Fruit fly (Drosophila melanogaster) S2 (cell line): ENCODE measurements around the gene SMC6.

Experiments
- CG8478 ChIP-seq: fragments of >200 bp; optimal IDR thresholded peaks from 2 replicates; lab custom pipeline; 2018
- CTCF ChIP-seq, 2 experiments: fragments of >200 bp; optimal IDR thresholded peaks; 2 replicates each; lab custom pipeline; 2018

DNA sequence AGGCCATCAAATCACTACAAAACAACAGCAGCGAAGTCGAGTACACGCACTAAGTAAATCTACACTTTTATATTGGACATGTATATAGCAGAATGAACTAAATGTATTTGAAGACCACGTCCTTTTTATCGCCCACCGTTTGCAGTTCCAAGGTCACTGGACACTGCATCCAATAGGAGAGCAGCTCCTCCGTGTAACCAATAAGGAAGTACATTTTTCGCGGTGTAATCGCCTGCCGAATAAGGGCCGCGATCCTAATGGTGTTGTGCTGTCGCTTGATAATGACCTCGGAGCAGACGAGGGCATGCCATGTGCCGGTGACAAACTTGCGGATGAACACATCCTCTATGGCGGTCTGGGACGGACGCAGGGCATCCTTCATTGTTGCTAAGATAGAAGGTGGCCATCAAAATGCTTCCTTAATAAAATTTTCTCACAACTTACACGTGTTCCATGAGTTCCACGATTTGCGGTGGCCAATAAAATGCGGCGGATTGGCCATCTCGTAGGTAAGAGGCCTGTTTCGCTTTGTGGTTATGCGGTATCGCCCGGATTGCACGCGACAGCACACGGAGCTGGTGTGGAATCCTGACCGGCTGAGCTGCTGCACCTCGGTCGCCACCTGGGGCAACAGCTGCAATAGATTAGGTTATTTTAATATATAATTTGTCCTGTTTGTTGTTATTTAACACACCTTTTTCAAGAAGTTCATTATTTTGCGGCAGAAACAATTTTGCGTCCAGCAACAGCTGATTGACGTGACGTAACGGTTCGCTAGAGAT, 30.3 kb downstream of the SMC6 start, which contains the start of gene mRpS24:
- TF ChIP-seq CTCF (optimal IDR thresholded peaks at IDR 0.05; lab: Kevin White, UChicago) (no peak), CG8478 (lab: Kevin White, UChicago) (no peak)
